Worm (Caenorhabditis elegans) whole organism, L1 larva: Measurements from ENCODE around the gene ssp-36.
A peak's percentile ranks its signal among the peaks of the same experiment; 100 is the strongest.
"Not testable (repeated sequence)": the region's sequence is repeated elsewhere in the genome, so short reads cannot be mapped to it uniquely, and the experiment has no call there.

Experiments used
- C04F5.9 ChIP-seq: sonication (generic microtip); optimal IDR thresholded peaks from 2 replicates; lab custom pipeline; 2016; ENCODE audit warnings: missing genetic modification characterization, missing compliant biosample characterization
- aha-1 ChIP-seq: fragments of 150-350 bp; optimal IDR thresholded peaks from 2 replicates; lab custom pipeline; 2014; ENCODE audit warnings: missing biosample characterization, missing genetic modification characterization
- ama-1 ChIP-seq: fragments of 150-350 bp; optimal IDR thresholded peaks from 2 replicates; lab custom pipeline; 2014
- blmp-1 ChIP-seq: fragments of 150-350 bp; optimal IDR thresholded peaks from 2 replicates; lab custom pipeline; 2014; ENCODE audit warnings: missing biosample characterization, missing genetic modification characterization
- ceh-82 ChIP-seq, 3 experiments: fragments of 150-350 bp in 1 of 3; sonication (generic microtip) in 2 of 3; optimal IDR thresholded peaks; 2 replicates each; lab custom pipeline; 2014 to 2017; ENCODE audit warnings: missing biosample characterization in 3 of 3, missing genetic modification characterization in 3 of 3
- ceh-88 ChIP-seq: fragments of 200-800 bp; sonication (Bioruptor generic); IDR thresholded peaks from 2 replicates; pipeline ENCODE4 v1.3.6; 2022; ENCODE audit warnings: missing genetic modification characterization, missing compliant biosample characterization
- dsc-1 ChIP-seq: sonication (generic microtip); optimal IDR thresholded peaks from 2 replicates; lab custom pipeline; 2016; ENCODE audit warnings: mild to moderate bottlenecking, missing genetic modification characterization, missing compliant biosample characterization
- efl-1 ChIP-seq, 4 experiments: fragments of 150-350 bp; optimal IDR thresholded peaks in 3 of 4; peaks in 1 of 4; 1 replicate in 1 of 4; 2 replicates in 3 of 4; lab custom pipeline; 2014; ENCODE audit warnings: missing biosample characterization in 2 of 4, missing genetic modification characterization in 2 of 4, missing genetic modification reagents in 2 of 4
- efl-3 ChIP-seq: fragments of 200-800 bp; sonication (Bioruptor generic); optimal IDR thresholded peaks from 2 replicates; lab custom pipeline; 2018; ENCODE audit warnings: mild to moderate bottlenecking, missing genetic modification characterization, missing compliant biosample characterization
- egl-13 ChIP-seq: sonication (generic microtip); optimal IDR thresholded peaks from 2 replicates; lab custom pipeline; 2016; ENCODE audit warnings: missing genotype, missing genetic modification reagents, missing genetic modification characterization, missing compliant biosample characterization
- elt-2 ChIP-seq: sonication (generic microtip); optimal IDR thresholded peaks from 2 replicates; lab custom pipeline; 2016; ENCODE audit warnings: missing genetic modification characterization, mild to moderate bottlenecking, inconsistent platforms, missing compliant biosample characterization, missing genetic modification reagents
- fkh-8 ChIP-seq: sonication (generic microtip); optimal IDR thresholded peaks from 2 replicates; lab custom pipeline; 2016; ENCODE audit warnings: mild to moderate bottlenecking, missing genetic modification characterization, missing compliant biosample characterization
- fos-1 ChIP-seq: fragments of 150-350 bp; optimal IDR thresholded peaks from 2 replicates; lab custom pipeline; 2014; ENCODE audit warnings: missing biosample characterization, missing genetic modification characterization
- lin-13 ChIP-seq: fragments of 150-350 bp; optimal IDR thresholded peaks from 2 replicates; lab custom pipeline; 2014; ENCODE audit warnings: missing biosample characterization, missing genetic modification reagents, missing genetic modification characterization
- lin-14 ChIP-seq: fragments of 200-800 bp; sonication (Bioruptor generic); optimal IDR thresholded peaks from 2 replicates; lab custom pipeline; 2018; ENCODE audit warnings: mild to moderate bottlenecking, missing genetic modification characterization, moderate library complexity, missing compliant biosample characterization
- lir-3 ChIP-seq: sonication (generic microtip); optimal IDR thresholded peaks from 2 replicates; lab custom pipeline; 2016; ENCODE audit warnings: mild to moderate bottlenecking, missing genetic modification characterization, moderate library complexity, missing compliant biosample characterization; ENCODE audit not compliant: poor library complexity
- lsy-2 ChIP-seq, 2 experiments: fragments of 150-350 bp; optimal IDR thresholded peaks; 2 replicates each; lab custom pipeline; 2014; ENCODE audit warnings: missing biosample characterization in 2 of 2, missing genetic modification characterization in 2 of 2
- nhr-11 ChIP-seq: fragments of 150-350 bp; optimal IDR thresholded peaks from 2 replicates; lab custom pipeline; 2014; ENCODE audit warnings: missing biosample characterization, missing genetic modification characterization
- nhr-19 ChIP-seq: fragments of 200-800 bp; sonication (Bioruptor generic); conservative IDR thresholded peaks from 2 replicates; pipeline ENCODE4 v1.3.6; 2022; ENCODE audit warnings: missing genetic modification characterization, missing compliant biosample characterization
- nhr-20 ChIP-seq: sonication (generic microtip); optimal IDR thresholded peaks from 2 replicates; lab custom pipeline; 2016; ENCODE audit warnings: mild to moderate bottlenecking, missing genetic modification characterization, missing compliant biosample characterization
- nhr-28 ChIP-seq: fragments of 150-350 bp; optimal IDR thresholded peaks from 2 replicates; lab custom pipeline; 2014; ENCODE audit warnings: missing biosample characterization, missing genetic modification characterization
- nhr-71 ChIP-seq: sonication (generic microtip); optimal IDR thresholded peaks from 2 replicates; lab custom pipeline; 2016; ENCODE audit warnings: mild to moderate bottlenecking, missing genetic modification characterization, moderate library complexity, missing compliant biosample characterization
- nhr-84 ChIP-seq: sonication (generic microtip); optimal IDR thresholded peaks from 2 replicates; lab custom pipeline; 2017; ENCODE audit warnings: missing biosample characterization, missing genetic modification characterization
- nhr-85 ChIP-seq: sonication (generic microtip); peaks from one replicate; lab custom pipeline; 2016; ENCODE audit warnings: missing genetic modification characterization, inconsistent platforms, missing compliant biosample characterization
- pax-3 ChIP-seq: fragments of 200-800 bp; sonication (Bioruptor generic); optimal IDR thresholded peaks from 2 replicates; lab custom pipeline; 2018; ENCODE audit warnings: mild to moderate bottlenecking, missing genetic modification characterization, moderate library complexity, missing compliant biosample characterization
- rnt-1 ChIP-seq: sonication (generic microtip); optimal IDR thresholded peaks from 2 replicates; lab custom pipeline; 2016; ENCODE audit warnings: mild to moderate bottlenecking, missing genetic modification characterization, moderate library complexity, missing compliant biosample characterization
- sup-37 ChIP-seq: fragments of 200-800 bp; sonication (Bioruptor generic); optimal IDR thresholded peaks from 2 replicates; lab custom pipeline; 2018; ENCODE audit warnings: mild to moderate bottlenecking, missing genetic modification characterization, missing compliant biosample characterization
- swsn-7 ChIP-seq: sonication (generic microtip); optimal IDR thresholded peaks from 2 replicates; lab custom pipeline; 2016; ENCODE audit warnings: missing genetic modification characterization, missing compliant biosample characterization
- tbx-2 ChIP-seq: sonication (generic microtip); optimal IDR thresholded peaks from 2 replicates; lab custom pipeline; 2016; ENCODE audit warnings: missing genetic modification characterization, missing compliant biosample characterization
- tlp-1 ChIP-seq: fragments of 150-350 bp; optimal IDR thresholded peaks from 2 replicates; lab custom pipeline; 2014; ENCODE audit warnings: missing biosample characterization, missing genetic modification characterization
- unc-62 ChIP-seq: fragments of 150-350 bp; optimal IDR thresholded peaks from 2 replicates; lab custom pipeline; 2014; ENCODE audit warnings: missing biosample characterization, missing genetic modification reagents, missing genetic modification characterization
- unc-86 ChIP-seq: sonication (generic microtip); optimal IDR thresholded peaks from 2 replicates; lab custom pipeline; 2016; ENCODE audit warnings: missing genetic modification characterization, missing compliant biosample characterization
- zip-4 ChIP-seq: fragments of 200-800 bp; sonication (Bioruptor generic); optimal IDR thresholded peaks from 2 replicates; lab custom pipeline; 2018; ENCODE audit warnings: mild to moderate bottlenecking, missing genetic modification characterization, moderate library complexity, missing compliant biosample characterization
- ztf-11 ChIP-seq, 2 experiments: sonication (generic microtip); optimal IDR thresholded peaks; 2 replicates each; lab custom pipeline; 2016 to 2017; ENCODE audit warnings: missing genetic modification characterization in 2 of 2, missing biosample characterization in 1 of 2, missing compliant biosample characterization in 1 of 2
- ztf-4 ChIP-seq: fragments of 150-350 bp; optimal IDR thresholded peaks from 2 replicates; lab custom pipeline; 2014; ENCODE audit warnings: missing biosample characterization, missing genetic modification characterization

Gene ssp-36

ce11 chrIV:9770798-9771197 is 4.6 kb upstream of the ssp-36 start:
- TF ChIP-seq ztf-11 (tag; optimal IDR thresholded peaks at IDR 0.05; lab: Kevin White, UChicago) (peak in 1 of 2 experiments; percentile 67), nhr-19 (GFP tag; lab: Robert Waterston, UW) (no peak), unc-86 (tag; lab: Kevin White, UChicago) (peak; percentile 5), ceh-82 (tag; optimal IDR thresholded peaks at IDR 0.05; lab: Kevin White, UChicago) (no peak), lsy-2 (tag; optimal IDR thresholded peaks at IDR 0.05; lab: Kevin White, UChicago) (no peak), egl-13 (tag; lab: Kevin White, UChicago) (no peak), nhr-20 (tag; lab: Kevin White, UChicago) (no peak), aha-1 (tag; lab: Kevin White, UChicago) (no peak), lir-3 (tag; lab: Kevin White, UChicago) (no peak), zip-4 (no peak), blmp-1 (no peak), fos-1 (tag; lab: Kevin White, UChicago) (no peak), swsn-7 (tag; lab: Kevin White, UChicago) (no peak), nhr-85 (tag; lab: Kevin White, UChicago) (no peak), nhr-28 (no peak)

- TF ChIP-seq ztf-4 (tag; lab: Kevin White, UChicago); ztf-11 (tag; optimal IDR thresholded peaks at IDR 0.05; lab: Kevin White, UChicago); nhr-85 (tag; lab: Kevin White, UChicago): not testable (repeated sequence)
- TF ChIP-seq, all 84 proteins: peak for 0; not testable (repeated sequence) for 84
Observed at ce11 chrIV:9769746-9770145, 3.6 kb upstream of the ssp-36 start, which contains the start of gene msp-78. Gene msp-78, plus strand, starts transcription at chrIV:9770046.

ce11 chrIV:9767054-9767453 is 904 bp upstream of the ssp-36 start, which contains the start of gene msp-79:
Gene msp-79, minus strand, starts transcription at chrIV:9767154.
- not testable (repeated sequence) for TF ChIP-seq unc-62 (GFP tag; lab: Kevin White, UChicago); nhr-11 (tag; lab: Kevin White, UChicago); lin-14 (GFP tag; lab: Kevin White, UChicago)

ce11 chrIV:9762667-9763173 is 3.4 kb downstream of the ssp-36 start:
- TF ChIP-seq tlp-1 (peak; percentile 87), lsy-2 (tag; optimal IDR thresholded peaks at IDR 0.05; lab: Kevin White, UChicago) (no peak), tbx-2 (no peak), elt-2 (tag; lab: Kevin White, UChicago) (peak; percentile 81), ama-1 (no peak), efl-1 (optimal IDR thresholded peaks at IDR 0.05; lab: Kevin White, UChicago) (no peak), efl-1 (GFP tag; optimal IDR thresholded peaks at IDR 0.05 in 1 of 2; lab: Kevin White, UChicago) (peak in 1 of 2 experiments; percentile 90)

ce11 chrIV:9761751-9762150 is 4.4 kb downstream of the ssp-36 start:
- TF ChIP-seq ceh-88 (GFP tag; lab: Robert Waterston, UW) (no peak), dsc-1 (peak; percentile 15), fkh-8 (tag; lab: Kevin White, UChicago) (peak; percentile 4), lsy-2 (tag; optimal IDR thresholded peaks at IDR 0.05; lab: Kevin White, UChicago) (no peak), C04F5.9 (tag; lab: Kevin White, UChicago) (no peak), lin-14 (GFP tag; lab: Kevin White, UChicago) (peak; percentile 59), nhr-20 (tag; lab: Kevin White, UChicago) (peak; percentile 28), rnt-1 (tag; lab: Kevin White, UChicago) (peak; percentile 29), nhr-84 (tag; lab: Kevin White, UChicago) (no peak), nhr-19 (GFP tag; lab: Robert Waterston, UW) (peak; percentile 35; the same call in 1 of the 2 replicates), efl-3 (GFP tag; lab: Kevin White, UChicago) (no peak), pax-3 (tag; lab: Kevin White, UChicago) (no peak), nhr-28 (no peak), sup-37 (GFP tag; lab: Kevin White, UChicago) (no peak), nhr-71 (peak; percentile 55), ceh-82 (tag; optimal IDR thresholded peaks at IDR 0.05; lab: Kevin White, UChicago) (no peak), lin-13 (GFP tag; lab: Kevin White, UChicago) (no peak)
